Fruit fly (Drosophila melanogaster) whole organism, embryonic: ENCODE measurements around the gene Cyp4d14.

Source experiments
- B-H1 ChIP-seq: fragments of 200-800 bp; sonication (Bioruptor generic); IDR thresholded peaks from 3 replicates; pipeline ENCODE4 v1.3.6; 2022; ENCODE audit warnings: missing biosample characterization, missing genetic modification characterization
- Blimp-1 ChIP-seq: fragments of 200-800 bp; sonication (Bioruptor generic); optimal IDR thresholded peaks from 3 replicates; lab custom pipeline; 2018; ENCODE audit warnings: missing biosample characterization, missing genetic modification characterization, mild to moderate bottlenecking, moderate library complexity, missing genetic modification reagents
- CG10267 ChIP-seq: fragments of 200-800 bp; sonication (Bioruptor generic); optimal IDR thresholded peaks from 2 replicates; lab custom pipeline; 2018; ENCODE audit warnings: missing biosample characterization, mild to moderate bottlenecking, missing genetic modification characterization, moderate library complexity
- CG11398 ChIP-seq: fragments of 200-800 bp; sonication (Bioruptor generic); optimal IDR thresholded peaks from 2 replicates; lab custom pipeline; 2016; ENCODE audit warnings: missing biosample characterization, missing genetic modification characterization
- CG12299 ChIP-seq: fragments of 200-800 bp; sonication (Bioruptor generic); optimal IDR thresholded peaks from 2 replicates; lab custom pipeline; 2018; ENCODE audit warnings: missing biosample characterization, mild to moderate bottlenecking, missing genetic modification characterization
- CG12391 ChIP-seq: fragments of 200-800 bp; sonication (Bioruptor generic); optimal IDR thresholded peaks from 3 replicates; lab custom pipeline; 2018; ENCODE audit warnings: missing biosample characterization, mild to moderate bottlenecking, missing genetic modification characterization, moderate library complexity
- CG13287 ChIP-seq: fragments of 200-800 bp; sonication (Bioruptor generic); IDR thresholded peaks from 2 replicates; pipeline ENCODE4 v1.3.6; 2022; ENCODE audit warnings: missing biosample characterization, missing genetic modification characterization; ENCODE audit not compliant: partially characterized antibody
- CG18011 ChIP-seq: fragments of 200-800 bp; sonication (Bioruptor generic); optimal IDR thresholded peaks from 2 replicates; lab custom pipeline; 2017; ENCODE audit warnings: missing biosample characterization, missing genetic modification characterization, mild to moderate bottlenecking, moderate library complexity, missing genotype
- CG30431 ChIP-seq: fragments of 200-800 bp; sonication (Bioruptor generic); optimal IDR thresholded peaks from 2 replicates; lab custom pipeline; 2017; ENCODE audit warnings: missing biosample characterization, missing genetic modification characterization
- CG34376 ChIP-seq: fragments of 200-800 bp; sonication (Bioruptor generic); optimal IDR thresholded peaks from 2 replicates; lab custom pipeline; 2018; ENCODE audit warnings: missing biosample characterization, mild to moderate bottlenecking, missing genetic modification characterization
- CG4282 ChIP-seq: fragments of 200-800 bp; sonication (Bioruptor generic); optimal IDR thresholded peaks from 2 replicates; lab custom pipeline; 2016; ENCODE audit warnings: missing biosample characterization, missing genetic modification characterization
- CG4404 ChIP-seq: fragments of 200-800 bp; sonication (Bioruptor generic); IDR thresholded peaks from 2 replicates; pipeline ENCODE4 v1.3.6; 2022; ENCODE audit warnings: missing biosample characterization, missing genetic modification characterization
- CG8359 ChIP-seq: fragments of 200-800 bp; sonication (Bioruptor generic); optimal IDR thresholded peaks from 2 replicates; lab custom pipeline; 2017; ENCODE audit warnings: missing biosample characterization, mild to moderate bottlenecking, missing genetic modification characterization, borderline replicate concordance
- CG9727 ChIP-seq: fragments of 200-800 bp; sonication (Bioruptor generic); optimal IDR thresholded peaks from 3 replicates; lab custom pipeline; 2017; ENCODE audit warnings: missing biosample characterization, mild to moderate bottlenecking, missing genetic modification characterization
- CG9797 ChIP-seq: fragments of 200-800 bp; sonication (Bioruptor generic); optimal IDR thresholded peaks from 3 replicates; lab custom pipeline; 2018; ENCODE audit warnings: missing biosample characterization, mild to moderate bottlenecking, missing genetic modification characterization
- CG9932 ChIP-seq: fragments of 200-800 bp; sonication (Bioruptor generic); IDR thresholded peaks from 2 replicates; pipeline ENCODE4 v1.3.6; 2022; ENCODE audit warnings: missing biosample characterization, missing genetic modification characterization
- CkIIα-i1 ChIP-seq: fragments of 200-800 bp; sonication (Bioruptor generic); IDR thresholded peaks from 2 replicates; pipeline ENCODE4 v1.3.6; 2022; ENCODE audit warnings: missing biosample characterization, missing genetic modification characterization
- CrebB ChIP-seq: fragments of 200-800 bp; sonication (Bioruptor generic); optimal IDR thresholded peaks from 3 replicates; lab custom pipeline; 2018; ENCODE audit warnings: missing biosample characterization, mild to moderate bottlenecking, missing genetic modification characterization
- D ChIP-seq, 2 experiments: fragments of 200-800 bp in 1 of 2; fragments of >200 bp in 1 of 2; sonication (Bioruptor generic) in 1 of 2; optimal IDR thresholded peaks; 2 replicates in 1 of 2; 3 replicates in 1 of 2; lab custom pipeline; 2017; ENCODE audit warnings: mild to moderate bottlenecking in 1 of 2, missing biosample characterization in 1 of 2, missing genetic modification characterization in 1 of 2, missing genetic modification reagents in 1 of 2
- Dfd ChIP-seq, 2 experiments: fragments of >200 bp; optimal IDR thresholded peaks; 2 replicates each; lab custom pipeline; 2017; ENCODE audit warnings: missing biosample characterization in 2 of 2, missing genetic modification characterization in 2 of 2
- Doc2 ChIP-seq: fragments of 200-800 bp; sonication (Bioruptor generic); IDR thresholded peaks from 2 replicates; pipeline ENCODE4 v1.3.6; 2022; ENCODE audit warnings: missing biosample characterization, missing genetic modification characterization
- Drgx ChIP-seq: fragments of 200-800 bp; sonication (Bioruptor generic); IDR thresholded peaks from 2 replicates; pipeline ENCODE4 v1.3.6; 2022; ENCODE audit warnings: missing biosample characterization, missing genetic modification characterization
- E2f1 ChIP-seq: fragments of 200-800 bp; sonication (Bioruptor generic); IDR thresholded peaks from 2 replicates; pipeline ENCODE4 v1.3.6; 2022; ENCODE audit warnings: missing biosample characterization, missing genetic modification characterization
- Jarid2 ChIP-seq: fragments of 200-800 bp; sonication (Bioruptor generic); optimal IDR thresholded peaks from 3 replicates; lab custom pipeline; 2017; ENCODE audit warnings: mild to moderate bottlenecking, missing biosample characterization, missing genetic modification reagents, missing genetic modification characterization
- MBD-R2 ChIP-seq: fragments of 200-800 bp; sonication (Bioruptor generic); IDR thresholded peaks from 2 replicates; pipeline ENCODE4 v1.3.6; 2022; ENCODE audit warnings: missing biosample characterization, missing genetic modification characterization
- Rx ChIP-seq: fragments of 200-800 bp; sonication (Bioruptor generic); IDR thresholded peaks from 2 replicates; pipeline ENCODE4 v1.3.6; 2022; ENCODE audit warnings: missing biosample characterization, missing genetic modification characterization
- Sin3A ChIP-seq: fragments of >200 bp; optimal IDR thresholded peaks from 2 replicates; lab custom pipeline; 2018
- Sox100B ChIP-seq: fragments of 200-800 bp; sonication (Bioruptor generic); optimal IDR thresholded peaks from 3 replicates; lab custom pipeline; 2018; ENCODE audit warnings: missing biosample characterization, mild to moderate bottlenecking, missing genetic modification characterization
- Sry-δ ChIP-seq: fragments of 200-800 bp; sonication (Bioruptor generic); optimal IDR thresholded peaks from 2 replicates; lab custom pipeline; 2016; ENCODE audit warnings: missing biosample characterization, missing genetic modification characterization
- Usf ChIP-seq: fragments of 200-800 bp; sonication (Bioruptor generic); optimal IDR thresholded peaks from 2 replicates; lab custom pipeline; 2017; ENCODE audit warnings: missing genotype, missing biosample characterization, missing genetic modification characterization
- bigmax ChIP-seq: fragments of 200-800 bp; sonication (Bioruptor generic); optimal IDR thresholded peaks from 2 replicates; lab custom pipeline; 2018; ENCODE audit warnings: missing biosample characterization, mild to moderate bottlenecking, missing genetic modification characterization
- bsh ChIP-seq, 2 experiments: fragments of 200-800 bp; sonication (Bioruptor generic); optimal IDR thresholded peaks; 2 replicates each; lab custom pipeline; 2017 to 2018; ENCODE audit warnings: mild to moderate bottlenecking in 2 of 2, missing biosample characterization in 2 of 2, missing genetic modification characterization in 2 of 2, moderate library complexity in 1 of 2
- btn ChIP-seq: fragments of 200-800 bp; sonication (Bioruptor generic); optimal IDR thresholded peaks from 2 replicates; lab custom pipeline; 2016; ENCODE audit warnings: missing biosample characterization, missing genetic modification characterization
- da ChIP-seq: fragments of 200-800 bp; sonication (Bioruptor generic); optimal IDR thresholded peaks from 2 replicates; lab custom pipeline; 2016; ENCODE audit warnings: missing biosample characterization, missing genetic modification characterization
- dati ChIP-seq: fragments of 200-800 bp; sonication (Bioruptor generic); IDR thresholded peaks from 2 replicates; pipeline ENCODE4 v1.3.6; 2022; ENCODE audit warnings: missing biosample characterization, missing genetic modification characterization
- esg ChIP-seq: fragments of 200-800 bp; sonication (Bioruptor generic); conservative IDR thresholded peaks from 2 replicates; pipeline ENCODE4 v1.3.6; 2022; ENCODE audit warnings: missing biosample characterization, missing genetic modification characterization
- gce ChIP-seq: fragments of 200-800 bp; sonication (Bioruptor generic); IDR thresholded peaks from 3 replicates; pipeline ENCODE4 v1.3.6; 2022; ENCODE audit warnings: missing biosample characterization, missing genetic modification characterization
- h ChIP-seq: fragments of >200 bp; optimal IDR thresholded peaks from 2 replicates; lab custom pipeline; 2017
- ind ChIP-seq: fragments of 200-800 bp; sonication (Bioruptor generic); optimal IDR thresholded peaks from 3 replicates; lab custom pipeline; 2016; ENCODE audit warnings: missing biosample characterization, missing genetic modification characterization
- insv ChIP-seq, 2 experiments: fragments of 200-800 bp; sonication (Bioruptor generic); optimal IDR thresholded peaks; 3 replicates each; lab custom pipeline; 2016 to 2018; ENCODE audit warnings: missing biosample characterization in 2 of 2, missing genetic modification characterization in 2 of 2
- kni ChIP-seq: fragments of 200-800 bp; sonication (Bioruptor generic); optimal IDR thresholded peaks from 3 replicates; lab custom pipeline; 2017; ENCODE audit warnings: mild to moderate bottlenecking, missing biosample characterization, missing genetic modification reagents, missing genetic modification characterization
- lilli ChIP-seq: fragments of 200-800 bp; sonication (Bioruptor generic); optimal IDR thresholded peaks from 3 replicates; lab custom pipeline; 2016; ENCODE audit warnings: missing biosample characterization, missing genetic modification characterization
- lmd ChIP-seq: fragments of 200-800 bp; sonication (Bioruptor generic); IDR thresholded peaks from 2 replicates; pipeline ENCODE4 v1.3.6; 2022; ENCODE audit warnings: missing biosample characterization, missing genetic modification characterization
- nom ChIP-seq: fragments of 200-800 bp; sonication (Bioruptor generic); optimal IDR thresholded peaks from 2 replicates; lab custom pipeline; 2017; ENCODE audit warnings: missing biosample characterization, missing genetic modification characterization, mild to moderate bottlenecking, moderate library complexity, missing genetic modification reagents
- sd ChIP-seq: fragments of 200-800 bp; sonication (Bioruptor generic); optimal IDR thresholded peaks from 3 replicates; lab custom pipeline; 2018; ENCODE audit warnings: missing biosample characterization, mild to moderate bottlenecking, missing genetic modification characterization, moderate library complexity
- sob ChIP-seq: fragments of 200-800 bp; sonication (Bioruptor generic); IDR thresholded peaks from 2 replicates; pipeline ENCODE4 v1.3.6; 2022; ENCODE audit warnings: missing biosample characterization, missing genetic modification characterization
- tll ChIP-seq, 2 experiments: fragments of 200-800 bp in 1 of 2; fragments of >200 bp in 1 of 2; sonication (Bioruptor generic) in 1 of 2; optimal IDR thresholded peaks; 2 replicates each; lab custom pipeline; 2017 to 2019; ENCODE audit warnings: missing biosample characterization in 2 of 2, missing genetic modification characterization in 2 of 2, mild to moderate bottlenecking in 1 of 2, moderate library complexity in 1 of 2
- tna ChIP-seq: fragments of 200-800 bp; sonication (Bioruptor generic); IDR thresholded peaks from 2 replicates; pipeline ENCODE4 v1.3.6; 2022; ENCODE audit warnings: missing biosample characterization, missing genetic modification characterization; ENCODE audit not compliant: partially characterized antibody
- unpg ChIP-seq: fragments of 200-800 bp; sonication (Bioruptor generic); optimal IDR thresholded peaks from 3 replicates; lab custom pipeline; 2018; ENCODE audit warnings: missing biosample characterization, mild to moderate bottlenecking, missing genetic modification characterization, moderate library complexity

Cyp4d14 gene

DNA sequence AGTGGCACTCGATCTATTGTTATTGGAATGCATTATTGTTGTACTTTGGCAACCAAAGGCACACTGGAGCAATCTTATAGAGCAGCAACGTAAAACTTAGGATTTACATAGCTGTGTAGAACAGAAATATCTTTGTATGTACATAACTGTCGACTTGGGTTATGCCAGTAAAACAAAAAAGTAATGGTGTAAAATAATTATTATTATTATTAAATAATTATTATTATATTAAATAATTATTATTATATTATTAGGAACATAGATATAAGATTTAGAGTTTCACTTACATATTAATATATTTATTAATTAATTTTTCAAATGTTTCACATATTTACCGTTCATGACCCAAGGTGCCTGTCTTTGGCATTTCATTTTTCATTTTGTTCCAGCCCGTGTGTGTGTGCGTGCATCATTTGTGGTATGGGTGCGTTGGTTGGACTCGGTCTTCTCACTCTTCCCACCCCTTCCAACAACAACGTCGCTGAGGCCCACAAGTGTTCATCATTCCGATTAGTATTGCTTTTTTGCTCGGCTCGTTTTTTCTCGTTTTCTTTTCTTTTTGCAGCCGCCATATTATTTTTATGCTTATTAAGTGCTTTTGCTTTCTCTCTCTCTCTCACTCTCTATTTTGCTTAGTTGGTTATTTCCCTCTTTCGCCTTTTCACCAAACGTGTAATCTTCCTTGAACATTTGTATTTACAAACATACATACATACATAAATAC lies 51.0 kb downstream of the Cyp4d14 start:
- peak; percentile 78 for TF ChIP-seq Drgx (GFP tag; lab: Robert Waterston, UW)
- TF ChIP-seq CG30431 (GFP tag; lab: Kevin White, UChicago), result peak; percentile 98
- TF ChIP-seq CG11398 (GFP tag; lab: Kevin White, UChicago), result peak; percentile 6
- TF ChIP-seq lmd, result peak; percentile 95
- no peak for TF ChIP-seq Sry-δ (GFP tag; lab: Kevin White, UChicago)
- TF ChIP-seq E2f1 (GFP tag; lab: Robert Waterston, UW), result peak; percentile 91
- no peak for TF ChIP-seq CG9797 (GFP tag; lab: Kevin White, UChicago)
- no peak for TF ChIP-seq tna (GFP tag; lab: Robert Waterston, UW)
- peak; percentile 92 for TF ChIP-seq CG9932 (GFP tag; lab: Robert Waterston, UW)
- TF ChIP-seq sob, result peak; percentile 89
- TF ChIP-seq Sox100B, result peak; percentile 100
- TF ChIP-seq CG4282, result peak; percentile 94
- TF ChIP-seq CrebB (tag; lab: Kevin White, UChicago), result peak; percentile 73
- TF ChIP-seq nom, result peak; percentile 90
- TF ChIP-seq Sin3A (lab: Kevin White, UChicago), result no peak
- peak; percentile 95 for TF ChIP-seq Blimp-1 (GFP tag; lab: Kevin White, UChicago)
- TF ChIP-seq Dfd (GFP tag; optimal IDR thresholded peaks at IDR 0.05; lab: Kevin White, UChicago), result no peak
- no peak for TF ChIP-seq h (lab: Kevin White, UChicago)
- TF ChIP-seq MBD-R2 (GFP tag; lab: Robert Waterston, UW), result peak; percentile 68
- peak; percentile 66; the same call in 1 of the 3 replicates for TF ChIP-seq gce (GFP tag; lab: Robert Waterston, UW)
- TF ChIP-seq unpg (GFP tag; lab: Kevin White, UChicago), result peak; percentile 95
- TF ChIP-seq insv (GFP tag; optimal IDR thresholded peaks at IDR 0.05; lab: Kevin White, UChicago), result peak in 1 of 2 experiments; percentile 86
- TF ChIP-seq Rx (GFP tag; lab: Robert Waterston, UW), result peak; percentile 78
- TF ChIP-seq Doc2, result peak; percentile 67; the same call in 1 of the 2 replicates
- no peak for TF ChIP-seq CkIIα-i1
- peak; percentile 99 for TF ChIP-seq CG9727 (GFP tag; lab: Kevin White, UChicago)
- peak; percentile 91 for TF ChIP-seq esg
- TF ChIP-seq CG34376 (GFP tag; lab: Kevin White, UChicago), result no peak
- TF ChIP-seq da (GFP tag; lab: Kevin White, UChicago), result no peak
- TF ChIP-seq btn (GFP tag; lab: Kevin White, UChicago), result peak; percentile 64
- TF ChIP-seq CG13287 (GFP tag; lab: Robert Waterston, UW), result no peak
- no peak for TF ChIP-seq D (optimal IDR thresholded peaks at IDR 0.05; lab: Kevin White, UChicago)
- TF ChIP-seq D (GFP tag; optimal IDR thresholded peaks at IDR 0.05; lab: Kevin White, UChicago), result peak; percentile 99
- TF ChIP-seq B-H1 (GFP tag; lab: Robert Waterston, UW), result peak; percentile 87
- TF ChIP-seq sd (tag; lab: Kevin White, UChicago), result peak; percentile 89
- TF ChIP-seq CG12391 (tag; lab: Kevin White, UChicago), result peak; percentile 99
- peak; percentile 96 for TF ChIP-seq CG10267 (tag; lab: Kevin White, UChicago)
- TF ChIP-seq bsh (GFP tag; optimal IDR thresholded peaks at IDR 0.05; lab: Kevin White, UChicago), result peak; percentile 80 to 96
- TF ChIP-seq CG8359, result peak; percentile 93
- peak; percentile 41 for TF ChIP-seq bigmax (GFP tag; lab: Kevin White, UChicago)
- TF ChIP-seq tll (GFP tag; optimal IDR thresholded peaks at IDR 0.05; lab: Kevin White, UChicago), result peak in 1 of 2 experiments; percentile 22
- TF ChIP-seq CG18011 (GFP tag; lab: Kevin White, UChicago), result peak; percentile 74
- TF ChIP-seq kni (GFP tag; lab: Kevin White, UChicago), result no peak
- peak; percentile 60 for TF ChIP-seq dati (GFP tag; lab: Robert Waterston, UW)
- TF ChIP-seq CG4404 (GFP tag; lab: Robert Waterston, UW), result peak; percentile 95
- peak; percentile 94 for TF ChIP-seq CG12299 (tag; lab: Kevin White, UChicago)
- peak; percentile 98 for TF ChIP-seq Usf (GFP tag; lab: Kevin White, UChicago)
- peak; percentile 84 for TF ChIP-seq lilli (GFP tag; lab: Kevin White, UChicago)
- TF ChIP-seq Jarid2, result peak; percentile 83
- peak; percentile 97 for TF ChIP-seq ind (GFP tag; lab: Kevin White, UChicago)
